Fruit fly (Drosophila melanogaster) whole organism, prepupa: ENCODE results near the gene NimB2.
A peak's percentile ranks its signal among the peaks of the same experiment; 100 is the strongest.

Experiments used
- Blimp-1 ChIP-seq: fragments of 200-800 bp; sonication (Bioruptor generic); optimal IDR thresholded peaks from 3 replicates; lab custom pipeline; 2017; ENCODE audit warnings: missing biosample characterization, missing genetic modification characterization, mild to moderate bottlenecking, moderate library complexity, missing genetic modification reagents
- CG10669 ChIP-seq: fragments of 200-800 bp; sonication (Bioruptor generic); optimal IDR thresholded peaks from 3 replicates; lab custom pipeline; 2018; ENCODE audit warnings: missing biosample characterization, mild to moderate bottlenecking, missing genetic modification characterization, moderate library complexity
- CG11294 ChIP-seq: fragments of 200-800 bp; sonication (Bioruptor generic); IDR thresholded peaks from 2 replicates; pipeline ENCODE4 v1.3.6; 2022; ENCODE audit warnings: missing biosample characterization, missing genetic modification characterization
- CG11762 ChIP-seq: fragments of 200-800 bp; sonication (Bioruptor generic); optimal IDR thresholded peaks from 3 replicates; lab custom pipeline; 2016; ENCODE audit warnings: missing biosample characterization, missing genetic modification characterization; ENCODE audit not compliant: insufficient read depth
- CG11902 ChIP-seq: fragments of 200-800 bp; sonication (Bioruptor generic); optimal IDR thresholded peaks from 3 replicates; lab custom pipeline; 2016; ENCODE audit warnings: missing biosample characterization, missing genetic modification characterization
- CG15336 ChIP-seq: fragments of 200-800 bp; sonication (Bioruptor generic); IDR thresholded peaks from 2 replicates; pipeline ENCODE4 v1.3.6; 2022; ENCODE audit warnings: missing biosample characterization, missing genetic modification characterization
- CG1621 ChIP-seq: fragments of 200-800 bp; sonication (Bioruptor generic); optimal IDR thresholded peaks from 3 replicates; lab custom pipeline; 2018; ENCODE audit warnings: missing biosample characterization, mild to moderate bottlenecking, missing genetic modification characterization
- CG3032 ChIP-seq: fragments of 200-800 bp; optimal IDR thresholded peaks from 2 replicates; lab custom pipeline; 2019; ENCODE audit warnings: missing biosample characterization, mild to moderate bottlenecking, missing genetic modification characterization, moderate library complexity
- CG31627 ChIP-seq: fragments of 200-800 bp; sonication (Bioruptor generic); optimal IDR thresholded peaks from 3 replicates; lab custom pipeline; 2016; ENCODE audit warnings: missing biosample characterization, missing genetic modification characterization
- CG32006 ChIP-seq: fragments of 200-800 bp; sonication (Bioruptor generic); optimal IDR thresholded peaks from 3 replicates; lab custom pipeline; 2017; ENCODE audit warnings: missing biosample characterization, mild to moderate bottlenecking, missing genetic modification characterization
- CG3919 ChIP-seq: fragments of 200-800 bp; sonication (Bioruptor generic); optimal IDR thresholded peaks from 3 replicates; lab custom pipeline; 2016; ENCODE audit warnings: missing biosample characterization, missing genetic modification characterization
- CG4318 ChIP-seq: fragments of 200-800 bp; sonication (Bioruptor generic); optimal IDR thresholded peaks from 3 replicates; lab custom pipeline; 2017; ENCODE audit warnings: missing biosample characterization, mild to moderate bottlenecking, missing genetic modification characterization
- CG6163 ChIP-seq: fragments of 200-800 bp; sonication (Bioruptor generic); IDR thresholded peaks from 3 replicates; pipeline ENCODE4 v1.3.6; 2022; ENCODE audit warnings: missing biosample characterization, missing genetic modification characterization
- CG6276 ChIP-seq: fragments of 200-800 bp; sonication (Bioruptor generic); optimal IDR thresholded peaks from 2 replicates; lab custom pipeline; 2017; ENCODE audit warnings: missing biosample characterization, mild to moderate bottlenecking, missing genetic modification characterization
- CG6808 ChIP-seq: fragments of 200-800 bp; sonication (Bioruptor generic); optimal IDR thresholded peaks from 3 replicates; lab custom pipeline; 2017; ENCODE audit warnings: missing biosample characterization, missing genetic modification characterization, mild to moderate bottlenecking, moderate library complexity, missing genetic modification reagents
- CG6854 ChIP-seq: fragments of 200-800 bp; sonication (Bioruptor generic); optimal IDR thresholded peaks from 2 replicates; lab custom pipeline; 2017; ENCODE audit warnings: missing biosample characterization, mild to moderate bottlenecking, missing genetic modification characterization
- CG7368 ChIP-seq: fragments of 200-800 bp; sonication (Bioruptor generic); optimal IDR thresholded peaks from 3 replicates; lab custom pipeline; 2016; ENCODE audit warnings: missing biosample characterization, missing genetic modification characterization
- CG8119 ChIP-seq: fragments of 200-800 bp; sonication (Bioruptor generic); IDR thresholded peaks from 3 replicates; pipeline ENCODE4 v1.3.6; 2022; ENCODE audit warnings: missing biosample characterization, missing genetic modification characterization
- CG8319 ChIP-seq: fragments of 200-800 bp; sonication (Bioruptor generic); optimal IDR thresholded peaks from 3 replicates; lab custom pipeline; 2016; ENCODE audit warnings: missing biosample characterization, missing genetic modification characterization
- CG8632 ChIP-seq: fragments of 200-800 bp; sonication (Bioruptor generic); optimal IDR thresholded peaks from 3 replicates; lab custom pipeline; 2016; ENCODE audit warnings: missing biosample characterization, missing genetic modification characterization
- CG9139 ChIP-seq: fragments of 200-800 bp; sonication (Bioruptor generic); optimal IDR thresholded peaks from 3 replicates; lab custom pipeline; 2017; ENCODE audit warnings: missing biosample characterization, mild to moderate bottlenecking, missing genetic modification characterization
- Eip75B ChIP-seq: fragments of 200-800 bp; sonication (Bioruptor generic); optimal IDR thresholded peaks from 3 replicates; lab custom pipeline; 2016; ENCODE audit warnings: missing biosample characterization, missing genetic modification characterization
- Eip78C ChIP-seq: fragments of 200-800 bp; sonication (Bioruptor generic); peaks from one replicate; lab custom pipeline; 2016; ENCODE audit warnings: missing biosample characterization, missing genetic modification characterization
- Ets96B ChIP-seq: fragments of 200-800 bp; optimal IDR thresholded peaks from 2 replicates; lab custom pipeline; 2019; ENCODE audit warnings: missing biosample characterization, mild to moderate bottlenecking, missing genetic modification characterization, moderate library complexity
- Gug ChIP-seq: fragments of 200-800 bp; sonication (Bioruptor generic); IDR thresholded peaks from 2 replicates; pipeline ENCODE4 v1.3.6; 2022; ENCODE audit warnings: missing biosample characterization, missing genetic modification characterization
- Hr38 ChIP-seq: sonication (Bioruptor generic); optimal IDR thresholded peaks from 2 replicates; lab custom pipeline; 2016; ENCODE audit warnings: missing biosample characterization, missing genetic modification characterization
- Hr39 ChIP-seq: fragments of 200-800 bp; sonication (Bioruptor generic); optimal IDR thresholded peaks from 2 replicates; lab custom pipeline; 2016; ENCODE audit warnings: missing biosample characterization, missing genetic modification characterization
- Hr4 ChIP-seq: fragments of 200-800 bp; sonication (Bioruptor generic); optimal IDR thresholded peaks from 3 replicates; lab custom pipeline; 2016; ENCODE audit warnings: missing biosample characterization, missing genetic modification characterization
- Met ChIP-seq: fragments of 200-800 bp; sonication (Bioruptor generic); optimal IDR thresholded peaks from 3 replicates; lab custom pipeline; 2016; ENCODE audit warnings: missing biosample characterization, missing genetic modification characterization
- OdsH ChIP-seq: fragments of 200-800 bp; sonication (Bioruptor generic); optimal IDR thresholded peaks from 3 replicates; lab custom pipeline; 2016; ENCODE audit warnings: missing biosample characterization, missing genetic modification characterization
- Sox102F ChIP-seq: fragments of 200-800 bp; sonication (Bioruptor generic); optimal IDR thresholded peaks from 2 replicates; lab custom pipeline; 2016; ENCODE audit warnings: missing biosample characterization, mild to moderate bottlenecking, missing genetic modification characterization
- Sox14 ChIP-seq: fragments of 200-800 bp; sonication (Bioruptor generic); optimal IDR thresholded peaks from 3 replicates; lab custom pipeline; 2016; ENCODE audit warnings: missing biosample characterization, missing genetic modification characterization
- achi ChIP-seq: fragments of 200-800 bp; sonication (Bioruptor generic); optimal IDR thresholded peaks from 3 replicates; lab custom pipeline; 2016; ENCODE audit warnings: missing biosample characterization, missing genetic modification characterization
- dac ChIP-seq: fragments of 200-800 bp; sonication (Bioruptor generic); optimal IDR thresholded peaks from 2 replicates; lab custom pipeline; 2017; ENCODE audit warnings: missing biosample characterization, mild to moderate bottlenecking, missing genetic modification characterization
- dsx ChIP-seq: fragments of 200-800 bp; optimal IDR thresholded peaks from 3 replicates; lab custom pipeline; 2019; ENCODE audit warnings: missing biosample characterization, mild to moderate bottlenecking, missing genetic modification characterization, moderate library complexity; ENCODE audit not compliant: poor library complexity, severe bottlenecking
- esn ChIP-seq: fragments of 200-800 bp; sonication (Bioruptor generic); optimal IDR thresholded peaks from 2 replicates; lab custom pipeline; 2016; ENCODE audit warnings: missing biosample characterization, mild to moderate bottlenecking, missing genetic modification characterization, moderate library complexity
- fd59A ChIP-seq: fragments of 200-800 bp; sonication (Bioruptor generic); optimal IDR thresholded peaks from 2 replicates; lab custom pipeline; 2017; ENCODE audit warnings: missing biosample characterization, mild to moderate bottlenecking, missing genetic modification characterization, missing genetic modification reagents
- fd85E ChIP-seq: fragments of 200-800 bp; sonication (Bioruptor generic); optimal IDR thresholded peaks from 3 replicates; lab custom pipeline; 2016; ENCODE audit warnings: missing biosample characterization, missing genetic modification characterization
- fkh ChIP-seq: fragments of 200-800 bp; sonication (Bioruptor generic); optimal IDR thresholded peaks from 3 replicates; lab custom pipeline; 2017; ENCODE audit warnings: missing biosample characterization, mild to moderate bottlenecking, missing genetic modification characterization, moderate library complexity
- lz ChIP-seq: fragments of 200-800 bp; sonication (Bioruptor generic); optimal IDR thresholded peaks from 3 replicates; lab custom pipeline; 2016; ENCODE audit warnings: missing biosample characterization, missing genetic modification characterization
- net ChIP-seq: fragments of 200-800 bp; sonication (Bioruptor generic); optimal IDR thresholded peaks from 3 replicates; lab custom pipeline; 2016; ENCODE audit warnings: missing biosample characterization, missing genetic modification characterization
- salr ChIP-seq, 2 experiments: fragments of 200-800 bp; sonication (Bioruptor generic); optimal IDR thresholded peaks; 3 replicates each; lab custom pipeline; 2016 to 2018; ENCODE audit warnings: missing biosample characterization in 2 of 2, missing genetic modification characterization in 2 of 2, mild to moderate bottlenecking in 1 of 2
- spab ChIP-seq: fragments of 200-800 bp; sonication (Bioruptor generic); optimal IDR thresholded peaks from 2 replicates; lab custom pipeline; 2017; ENCODE audit warnings: missing biosample characterization, mild to moderate bottlenecking, missing genetic modification characterization, missing genetic modification reagents
- svp ChIP-seq: fragments of 200-800 bp; sonication (Bioruptor generic); peaks from one replicate; lab custom pipeline; 2016; ENCODE audit warnings: missing biosample characterization, missing genetic modification characterization
- topi ChIP-seq: fragments of 200-800 bp; sonication (Bioruptor generic); optimal IDR thresholded peaks from 3 replicates; lab custom pipeline; 2016; ENCODE audit warnings: missing biosample characterization, missing genetic modification characterization
- vri ChIP-seq: fragments of 200-800 bp; sonication (Bioruptor generic); optimal IDR thresholded peaks from 3 replicates; lab custom pipeline; 2016; ENCODE audit warnings: missing biosample characterization, mild to moderate bottlenecking, missing genetic modification characterization

NimB2 gene

dm6 chr2L:14007801-14008200 lies 41.0 kb upstream of the NimB2 start, which contains the start of gene CG42692:
TSS of gene CG42692 (plus strand) at chr2L:14008101.
- TF ChIP-seq Hr39 (no peak), svp (GFP tag; lab: Kevin White, UChicago) (peak; percentile 12)
- TF ChIP-seq, all 60 proteins: peak for 1

dm6 chr2L:14001887-14002286 lies 35.1 kb upstream of the NimB2 start:
- no peak for TF ChIP-seq net (GFP tag; lab: Kevin White, UChicago)

dm6 chr2L:14001078-14001477 lies 34.3 kb upstream of the NimB2 start, which contains the start of gene rk:
TSS of gene rk (minus strand) at chr2L:14001248.
- TF ChIP-seq dsx (peak; percentile 7), Hr4 (GFP tag; lab: Kevin White, UChicago) (no peak), CG31627 (no peak), vri (no peak), Eip78C (peak; percentile 56), lz (GFP tag; lab: Kevin White, UChicago) (no peak), CG11294 (GFP tag; lab: Robert Waterston, UW) (no peak), fd85E (GFP tag; lab: Kevin White, UChicago) (no peak), CG6163 (GFP tag; lab: Robert Waterston, UW) (0 out of 3 replicates have a peak, but pooled peaks have one; percentile 33), fkh (no peak), topi (no peak), CG32006 (GFP tag; lab: Kevin White, UChicago) (no peak), Met (GFP tag; lab: Kevin White, UChicago) (peak; percentile 18), CG3919 (GFP tag; lab: Kevin White, UChicago) (peak; percentile 38), Sox102F (GFP tag; lab: Kevin White, UChicago) (no peak), svp (GFP tag; lab: Kevin White, UChicago) (peak; percentile 22), CG6854 (GFP tag; lab: Kevin White, UChicago) (no peak), fd59A (GFP tag; lab: Kevin White, UChicago) (no peak), Gug (no peak), CG1621 (tag; lab: Kevin White, UChicago) (no peak), CG11762 (no peak)

dm6 chr2L:13998952-13999351 lies 32.1 kb upstream of the NimB2 start:
- TF ChIP-seq CG6808 (GFP tag; lab: Kevin White, UChicago), result no peak
- no peak for TF ChIP-seq CG3032 (tag; lab: Kevin White, UChicago)
- TF ChIP-seq CG6276 (GFP tag; lab: Kevin White, UChicago), result no peak
- TF ChIP-seq salr (GFP tag; optimal IDR thresholded peaks at IDR 0.05; lab: Kevin White, UChicago), result no peak
- TF ChIP-seq CG32006 (GFP tag; lab: Kevin White, UChicago), result peak; percentile 39
- TF ChIP-seq vri, result no peak
- TF ChIP-seq CG11902, result no peak
- TF ChIP-seq CG1621 (tag; lab: Kevin White, UChicago), result no peak
- no peak for TF ChIP-seq CG8632 (GFP tag; lab: Kevin White, UChicago)
- no peak for TF ChIP-seq esn (GFP tag; lab: Kevin White, UChicago)
- no peak for TF ChIP-seq Hr38 (GFP tag; lab: Kevin White, UChicago)
- TF ChIP-seq CG8319 (GFP tag; lab: Kevin White, UChicago), result no peak
- TF ChIP-seq OdsH (GFP tag; lab: Kevin White, UChicago), result peak; percentile 8
- TF ChIP-seq CG7368 (GFP tag; lab: Kevin White, UChicago), result no peak
- no peak for TF ChIP-seq spab (GFP tag; lab: Kevin White, UChicago)
- TF ChIP-seq achi (GFP tag; lab: Kevin White, UChicago), result peak; percentile 24
- TF ChIP-seq CG9139 (GFP tag; lab: Kevin White, UChicago), result no peak
- TF ChIP-seq Ets96B, result no peak
- TF ChIP-seq CG31627, result peak; percentile 36
- no peak for TF ChIP-seq Eip75B
- TF ChIP-seq Sox14, result peak; percentile 40
- peak; percentile 33 for TF ChIP-seq Blimp-1 (GFP tag; lab: Kevin White, UChicago)
- peak; percentile 52; the same call in 1 of the 3 replicates for TF ChIP-seq CG8119 (GFP tag; lab: Robert Waterston, UW)
- no peak for TF ChIP-seq Hr4 (GFP tag; lab: Kevin White, UChicago)
- TF ChIP-seq svp (GFP tag; lab: Kevin White, UChicago), result peak; percentile 86
- no peak for TF ChIP-seq CG4318 (GFP tag; lab: Kevin White, UChicago)
- TF ChIP-seq Hr39, result no peak
- no peak for TF ChIP-seq CG11762
- peak; percentile 70; the same call in 1 of the 2 replicates for TF ChIP-seq CG15336 (GFP tag; lab: Robert Waterston, UW)
- TF ChIP-seq CG10669 (GFP tag; lab: Kevin White, UChicago), result no peak
- no peak for TF ChIP-seq dac (GFP tag; lab: Kevin White, UChicago)
- peak; percentile 57 for TF ChIP-seq lz (GFP tag; lab: Kevin White, UChicago)
